Fruit fly (Drosophila melanogaster) whole organism, embryonic: ENCODE data around the gene CG43658.
A peak's percentile ranks its signal among the peaks of the same experiment; 100 is the strongest.

Experiments used
- CG10366 ChIP-seq: fragments of 200-800 bp; sonication (Bioruptor generic); IDR thresholded peaks from 2 replicates; pipeline ENCODE4 v1.3.6; 2022; ENCODE audit warnings: missing biosample characterization, missing genetic modification characterization
- CG11093 ChIP-seq: fragments of 200-800 bp; sonication (Bioruptor generic); IDR thresholded peaks from 3 replicates; pipeline ENCODE4 v1.3.6; 2022; ENCODE audit warnings: missing biosample characterization, missing genetic modification characterization
- CG12659 ChIP-seq: fragments of 200-800 bp; sonication (Bioruptor generic); optimal IDR thresholded peaks from 3 replicates; lab custom pipeline; 2017; ENCODE audit warnings: mild to moderate bottlenecking, missing biosample characterization, missing genetic modification reagents, missing genetic modification characterization
- CG13296 ChIP-seq: fragments of 200-800 bp; sonication (Bioruptor generic); optimal IDR thresholded peaks from 3 replicates; lab custom pipeline; 2018; ENCODE audit warnings: missing biosample characterization, mild to moderate bottlenecking, missing genetic modification characterization
- CG14667 ChIP-seq: fragments of 200-800 bp; sonication (Bioruptor generic); IDR thresholded peaks from 2 replicates; pipeline ENCODE4 v1.3.6; 2022; ENCODE audit warnings: missing biosample characterization, missing genetic modification characterization
- CG14710 ChIP-seq: fragments of 200-800 bp; sonication (Bioruptor generic); optimal IDR thresholded peaks from 3 replicates; lab custom pipeline; 2019; ENCODE audit warnings: missing biosample characterization, mild to moderate bottlenecking, missing genetic modification characterization, moderate library complexity
- CG15073 ChIP-seq: fragments of 200-800 bp; sonication (Bioruptor generic); optimal IDR thresholded peaks from 2 replicates; lab custom pipeline; 2016; ENCODE audit warnings: missing biosample characterization, missing genetic modification characterization
- CG1529 ChIP-seq: fragments of 200-800 bp; sonication (Bioruptor generic); optimal IDR thresholded peaks from 3 replicates; lab custom pipeline; 2018; ENCODE audit warnings: missing biosample characterization, missing genetic modification characterization
- CG15479 ChIP-seq: fragments of 200-800 bp; sonication (Bioruptor generic); optimal IDR thresholded peaks from 3 replicates; lab custom pipeline; 2019; ENCODE audit warnings: missing biosample characterization, mild to moderate bottlenecking, missing genetic modification characterization, moderate library complexity
- CG15696 ChIP-seq: fragments of 200-800 bp; sonication (Bioruptor generic); optimal IDR thresholded peaks from 2 replicates; lab custom pipeline; 2019; ENCODE audit warnings: missing biosample characterization, mild to moderate bottlenecking, missing genetic modification characterization, moderate library complexity
- CG17361 ChIP-seq: fragments of 200-800 bp; sonication (Bioruptor generic); IDR thresholded peaks from 3 replicates; pipeline ENCODE4 v1.3.6; 2022; ENCODE audit warnings: missing biosample characterization, missing genetic modification characterization
- CG18476 ChIP-seq: fragments of 200-800 bp; sonication (Bioruptor generic); optimal IDR thresholded peaks from 2 replicates; lab custom pipeline; 2016; ENCODE audit warnings: missing biosample characterization, mild to moderate bottlenecking, missing genetic modification characterization
- CG2712 ChIP-seq: fragments of 200-800 bp; optimal IDR thresholded peaks from 3 replicates; lab custom pipeline; 2019; ENCODE audit warnings: missing biosample characterization, mild to moderate bottlenecking, missing genetic modification characterization, moderate library complexity
- CG32767 ChIP-seq: fragments of 200-800 bp; sonication (Bioruptor generic); IDR thresholded peaks from 2 replicates; pipeline ENCODE4 v1.3.6; 2022; ENCODE audit warnings: missing biosample characterization, missing genetic modification characterization
- CG6765 ChIP-seq: fragments of 200-800 bp; sonication (Bioruptor generic); optimal IDR thresholded peaks from 3 replicates; lab custom pipeline; 2017; ENCODE audit warnings: missing biosample characterization, mild to moderate bottlenecking, missing genetic modification characterization
- CG6854 ChIP-seq: fragments of 200-800 bp; sonication (Bioruptor generic); optimal IDR thresholded peaks from 3 replicates; lab custom pipeline; 2017; ENCODE audit warnings: missing biosample characterization, mild to moderate bottlenecking, missing genetic modification characterization
- CHES-1-like ChIP-seq: fragments of 200-800 bp; sonication (Bioruptor generic); optimal IDR thresholded peaks from 2 replicates; lab custom pipeline; 2016; ENCODE audit warnings: missing biosample characterization, missing genetic modification characterization
- Dip3 ChIP-seq: fragments of 200-800 bp; sonication (Bioruptor generic); optimal IDR thresholded peaks from 3 replicates; lab custom pipeline; 2016; ENCODE audit warnings: missing biosample characterization, missing genetic modification characterization
- Drgx ChIP-seq: fragments of 200-800 bp; sonication (Bioruptor generic); IDR thresholded peaks from 2 replicates; pipeline ENCODE4 v1.3.6; 2022; ENCODE audit warnings: missing biosample characterization, missing genetic modification characterization
- Hr39 ChIP-seq: fragments of >200 bp; optimal IDR thresholded peaks from 2 replicates; lab custom pipeline; 2017
- Lhr ChIP-seq: fragments of 200-800 bp; sonication (Bioruptor generic); optimal IDR thresholded peaks from 3 replicates; lab custom pipeline; 2017; ENCODE audit warnings: mild to moderate bottlenecking, missing biosample characterization, missing genetic modification reagents, missing genetic modification characterization
- Nf-YA ChIP-seq: fragments of 200-800 bp; sonication (Bioruptor generic); IDR thresholded peaks from 2 replicates; pipeline ENCODE4 v1.3.6; 2022; ENCODE audit warnings: missing biosample characterization, missing genetic modification characterization
- PHDP ChIP-seq: fragments of 200-800 bp; sonication (Bioruptor generic); optimal IDR thresholded peaks from 3 replicates; lab custom pipeline; 2018; ENCODE audit warnings: missing biosample characterization, mild to moderate bottlenecking, missing genetic modification characterization, moderate library complexity
- Ravus ChIP-seq: fragments of 200-800 bp; sonication (Bioruptor generic); IDR thresholded peaks from 2 replicates; pipeline ENCODE4 v1.3.6; 2022; ENCODE audit warnings: missing biosample characterization, missing genetic modification characterization
- Rfx ChIP-seq: fragments of 200-800 bp; sonication (Bioruptor generic); IDR thresholded peaks from 2 replicates; pipeline ENCODE4 v1.3.6; 2022; ENCODE audit warnings: missing biosample characterization, missing genetic modification characterization
- Spps ChIP-seq: fragments of 200-800 bp; sonication (Bioruptor generic); optimal IDR thresholded peaks from 2 replicates; lab custom pipeline; 2018; ENCODE audit warnings: missing biosample characterization, mild to moderate bottlenecking, missing genetic modification characterization
- Sry-β ChIP-seq: fragments of 200-800 bp; sonication (Bioruptor generic); optimal IDR thresholded peaks from 2 replicates; lab custom pipeline; 2018; ENCODE audit warnings: missing biosample characterization, mild to moderate bottlenecking, missing genetic modification characterization, moderate library complexity
- br ChIP-seq: fragments of >200 bp; optimal IDR thresholded peaks from 2 replicates; lab custom pipeline; 2017
- btn ChIP-seq: fragments of 200-800 bp; sonication (Bioruptor generic); optimal IDR thresholded peaks from 2 replicates; lab custom pipeline; 2016; ENCODE audit warnings: missing biosample characterization, missing genetic modification characterization
- caup ChIP-seq: fragments of 200-800 bp; sonication (Bioruptor generic); optimal IDR thresholded peaks from 3 replicates; lab custom pipeline; 2017; ENCODE audit warnings: missing biosample characterization, mild to moderate bottlenecking, missing genetic modification characterization, moderate library complexity; ENCODE audit not compliant: severe bottlenecking
- ci ChIP-seq: fragments of 200-800 bp; sonication (Bioruptor generic); IDR thresholded peaks from 3 replicates; pipeline ENCODE4 v1.3.6; 2022; ENCODE audit warnings: missing biosample characterization, missing genetic modification characterization
- dimm ChIP-seq: fragments of 200-800 bp; sonication (Bioruptor generic); IDR thresholded peaks from 2 replicates; pipeline ENCODE4 v1.3.6; 2022; ENCODE audit warnings: missing biosample characterization, missing genetic modification characterization
- disco-r ChIP-seq: fragments of 200-800 bp; sonication (Bioruptor generic); optimal IDR thresholded peaks from 2 replicates; lab custom pipeline; 2016; ENCODE audit warnings: missing biosample characterization, missing genetic modification characterization
- dmrt11E ChIP-seq: fragments of 200-800 bp; sonication (Bioruptor generic); optimal IDR thresholded peaks from 3 replicates; lab custom pipeline; 2018; ENCODE audit warnings: missing biosample characterization, mild to moderate bottlenecking, missing genetic modification characterization, moderate library complexity
- exex ChIP-seq: fragments of 200-800 bp; sonication (Bioruptor generic); optimal IDR thresholded peaks from 4 replicates; lab custom pipeline; 2018; ENCODE audit warnings: missing biosample characterization, mild to moderate bottlenecking, missing genetic modification characterization, moderate library complexity
- fd64A ChIP-seq: fragments of 200-800 bp; sonication (Bioruptor generic); optimal IDR thresholded peaks from 3 replicates; lab custom pipeline; 2018; ENCODE audit warnings: missing biosample characterization, mild to moderate bottlenecking, missing genetic modification characterization
- ken ChIP-seq: fragments of 200-800 bp; sonication (Bioruptor generic); IDR thresholded peaks from 3 replicates; pipeline ENCODE4 v1.3.6; 2022; ENCODE audit warnings: missing biosample characterization, missing genetic modification characterization
- nerfin-1 ChIP-seq: fragments of 200-800 bp; sonication (Bioruptor generic); optimal IDR thresholded peaks from 3 replicates; lab custom pipeline; 2019; ENCODE audit warnings: missing biosample characterization, mild to moderate bottlenecking, missing genetic modification characterization, moderate library complexity
- nmo ChIP-seq: fragments of 200-800 bp; sonication (Bioruptor generic); optimal IDR thresholded peaks from 2 replicates; lab custom pipeline; 2018; ENCODE audit warnings: missing biosample characterization, mild to moderate bottlenecking, missing genetic modification characterization, moderate library complexity
- org-1 ChIP-seq: fragments of 200-800 bp; sonication (Bioruptor generic); optimal IDR thresholded peaks from 2 replicates; lab custom pipeline; 2017; ENCODE audit warnings: missing biosample characterization, missing genetic modification characterization
- otp ChIP-seq: fragments of 200-800 bp; sonication (Bioruptor generic); IDR thresholded peaks from 3 replicates; pipeline ENCODE4, ENCODE4 v1.3.6; 2022; ENCODE audit warnings: missing biosample characterization, missing genetic modification characterization
- pb ChIP-seq: fragments of 200-800 bp; sonication (Bioruptor generic); optimal IDR thresholded peaks from 3 replicates; lab custom pipeline; 2016; ENCODE audit warnings: missing biosample characterization, missing genetic modification characterization
- ranshi ChIP-seq: fragments of 200-800 bp; sonication (Bioruptor generic); IDR thresholded peaks from 2 replicates; pipeline ENCODE4 v1.3.6; 2022; ENCODE audit warnings: missing biosample characterization, missing genetic modification characterization
- repo ChIP-seq: fragments of 200-800 bp; sonication (Bioruptor generic); optimal IDR thresholded peaks from 2 replicates; lab custom pipeline; 2016; ENCODE audit warnings: missing biosample characterization, missing genetic modification characterization
- ro ChIP-seq: fragments of 200-800 bp; sonication (Bioruptor generic); IDR thresholded peaks from 2 replicates; pipeline ENCODE4 v1.3.6; 2022; ENCODE audit warnings: missing biosample characterization, missing genetic modification characterization
- row ChIP-seq: fragments of 200-800 bp; sonication (Bioruptor generic); IDR thresholded peaks from 3 replicates; pipeline ENCODE4 v1.3.6; 2022; ENCODE audit warnings: missing biosample characterization, missing genetic modification characterization
- sens-2 ChIP-seq: fragments of 200-800 bp; sonication (Bioruptor generic); IDR thresholded peaks from 2 replicates; pipeline ENCODE4 v1.3.6; 2022; ENCODE audit warnings: missing biosample characterization, missing genetic modification characterization
- sima ChIP-seq: fragments of 200-800 bp; sonication (Bioruptor generic); optimal IDR thresholded peaks from 2 replicates; lab custom pipeline; 2016; ENCODE audit warnings: missing biosample characterization, missing genetic modification characterization
- slp2 ChIP-seq: fragments of 200-800 bp; sonication (Bioruptor generic); optimal IDR thresholded peaks from 2 replicates; lab custom pipeline; 2016; ENCODE audit warnings: missing biosample characterization, missing genetic modification characterization
- ttk ChIP-seq: fragments of 200-800 bp; sonication (Bioruptor generic); IDR thresholded peaks from 2 replicates; pipeline ENCODE4 v2.1.2; 2022; ENCODE audit warnings: missing biosample characterization, missing genetic modification characterization
- tx ChIP-seq: fragments of 200-800 bp; sonication (Bioruptor generic); optimal IDR thresholded peaks from 2 replicates; lab custom pipeline; 2016; ENCODE audit warnings: missing biosample characterization, missing genetic modification characterization
- unpg ChIP-seq: fragments of 200-800 bp; sonication (Bioruptor generic); optimal IDR thresholded peaks from 3 replicates; lab custom pipeline; 2018; ENCODE audit warnings: missing biosample characterization, mild to moderate bottlenecking, missing genetic modification characterization, moderate library complexity
- wek ChIP-seq: fragments of 200-800 bp; sonication (Bioruptor generic); optimal IDR thresholded peaks from 3 replicates; lab custom pipeline; 2018; ENCODE audit warnings: missing biosample characterization, mild to moderate bottlenecking, missing genetic modification characterization, moderate library complexity
- zfh1 ChIP-seq: fragments of 200-800 bp; sonication (Bioruptor generic); IDR thresholded peaks from 3 replicates; pipeline ENCODE4 v1.3.6; 2022; ENCODE audit warnings: missing biosample characterization, missing genetic modification characterization

CG43658 gene

DNA sequence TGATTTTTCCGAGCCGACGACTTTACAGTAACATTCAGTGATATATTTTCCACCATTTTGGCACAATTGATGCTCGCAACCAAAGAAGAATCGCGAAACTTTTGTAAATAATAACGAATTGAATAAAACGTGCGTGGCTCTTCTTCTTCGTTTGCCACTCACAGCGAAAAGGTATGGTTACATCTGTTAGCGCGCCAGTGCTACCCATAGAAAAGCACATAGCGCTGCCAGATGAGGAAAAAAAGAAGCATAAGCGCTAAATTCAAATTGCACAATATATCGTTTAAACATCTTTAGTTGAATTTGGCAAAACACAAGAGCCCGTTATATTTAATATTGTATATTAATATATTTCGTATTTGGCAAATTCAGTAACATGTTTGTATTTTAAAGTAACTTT, 139.0 kb downstream of the CG43658 start, which contains the start of gene CG8611 (continued):
- no peak for TF ChIP-seq CG14667 (GFP tag; lab: Robert Waterston, UW)
- TF ChIP-seq ro: no peak
- no peak for TF ChIP-seq Ravus (GFP tag; lab: Robert Waterston, UW)
- TF ChIP-seq exex: no peak
- no peak for TF ChIP-seq nerfin-1 (tag; lab: Kevin White, UChicago)
- no peak for TF ChIP-seq sens-2 (GFP tag; lab: Robert Waterston, UW)
- TF ChIP-seq Dip3 (GFP tag; lab: Kevin White, UChicago): no peak
- TF ChIP-seq Nf-YA: no peak
- TF ChIP-seq Drgx: no peak
- TF ChIP-seq CG2712 (tag; lab: Kevin White, UChicago): peak; percentile 16
- no peak for TF ChIP-seq ranshi
- TF ChIP-seq CG14710 (tag; lab: Kevin White, UChicago): peak; percentile 41
- no peak for TF ChIP-seq CG32767 (GFP tag; lab: Robert Waterston, UW)
- no peak for TF ChIP-seq br
- TF ChIP-seq row (GFP tag; lab: Robert Waterston, UW): no peak
- TF ChIP-seq Sry-β (GFP tag; lab: Kevin White, UChicago): no peak
- TF ChIP-seq CG15479 (GFP tag; lab: Kevin White, UChicago): peak; percentile 64
- TF ChIP-seq CG17361 (GFP tag; lab: Robert Waterston, UW): no peak
- TF ChIP-seq slp2 (GFP tag; lab: Kevin White, UChicago): no peak
- TF ChIP-seq ttk (GFP tag; lab: Robert Waterston, UW): no peak
- no peak for TF ChIP-seq CG18476 (GFP tag; lab: Kevin White, UChicago)
- no peak for TF ChIP-seq CG6854 (GFP tag; lab: Kevin White, UChicago)
- no peak for TF ChIP-seq zfh1 (GFP tag; lab: Robert Waterston, UW)
- TF ChIP-seq CG6765 (GFP tag; lab: Kevin White, UChicago): no peak
- TF ChIP-seq CG11093 (GFP tag; lab: Robert Waterston, UW): no peak
- TF ChIP-seq disco-r (GFP tag; lab: Kevin White, UChicago): no peak
- TF ChIP-seq sima (GFP tag; lab: Kevin White, UChicago): no peak
- no peak for TF ChIP-seq CG13296
- TF ChIP-seq Lhr (GFP tag; lab: Kevin White, UChicago): peak; percentile 87
- TF ChIP-seq nmo: peak; percentile 18
- no peak for TF ChIP-seq PHDP (tag; lab: Kevin White, UChicago)
- no peak for TF ChIP-seq ci
- TF ChIP-seq org-1: no peak
- TF ChIP-seq Spps (tag; lab: Kevin White, UChicago): no peak
- TF ChIP-seq Rfx: no peak
- no peak for TF ChIP-seq otp (GFP tag; lab: Robert Waterston, UW)
- no peak for TF ChIP-seq pb
- no peak for TF ChIP-seq repo (GFP tag; lab: Kevin White, UChicago)
- TF ChIP-seq CG15696 (tag; lab: Kevin White, UChicago): no peak
- TF ChIP-seq tx (GFP tag; lab: Kevin White, UChicago): no peak
- no peak for TF ChIP-seq ken (GFP tag; lab: Robert Waterston, UW)
- TF ChIP-seq wek (GFP tag; lab: Kevin White, UChicago): no peak
- no peak for TF ChIP-seq unpg (GFP tag; lab: Kevin White, UChicago)
- no peak for TF ChIP-seq caup (GFP tag; lab: Kevin White, UChicago)
- TF ChIP-seq fd64A (GFP tag; lab: Kevin White, UChicago): no peak
- no peak for TF ChIP-seq dmrt11E (tag; lab: Kevin White, UChicago)
- TF ChIP-seq CG15073 (GFP tag; lab: Kevin White, UChicago): no peak
- no peak for TF ChIP-seq Hr39 (lab: Kevin White, UChicago)
- TF ChIP-seq btn (GFP tag; lab: Kevin White, UChicago): no peak
- no peak for TF ChIP-seq dimm (GFP tag; lab: Robert Waterston, UW)
- no peak for TF ChIP-seq CG1529
- TF ChIP-seq CG12659 (GFP tag; lab: Kevin White, UChicago): peak; percentile 10
- TF ChIP-seq CHES-1-like (GFP tag; lab: Kevin White, UChicago): no peak
- TF ChIP-seq CG10366 (GFP tag; lab: Robert Waterston, UW): no peak
